Worm (Caenorhabditis elegans) whole organism, late embryonic: ENCODE measurements around the gene smc-5.

ENCODE experiments used
- C08G9.2 ChIP-seq: sonication (generic microtip); optimal IDR thresholded peaks from 2 replicates; lab custom pipeline; 2016; ENCODE audit warnings: mild to moderate bottlenecking, missing genetic modification characterization, moderate library complexity, missing compliant biosample characterization
- F13H6.1 ChIP-seq: sonication (generic microtip); optimal IDR thresholded peaks from 2 replicates; lab custom pipeline; 2016; ENCODE audit warnings: missing genetic modification characterization, missing compliant biosample characterization
- K02D7.2 ChIP-seq: sonication (generic microtip); optimal IDR thresholded peaks from 2 replicates; lab custom pipeline; 2017; ENCODE audit warnings: mild to moderate bottlenecking, missing genetic modification characterization, missing compliant biosample characterization
- Y22D7AL.16 ChIP-seq: sonication (generic microtip); optimal IDR thresholded peaks from 2 replicates; lab custom pipeline; 2016; ENCODE audit warnings: missing genetic modification characterization, missing compliant biosample characterization
- ahr-1 ChIP-seq: sonication (generic microtip); optimal IDR thresholded peaks from 2 replicates; lab custom pipeline; 2016; ENCODE audit warnings: missing genetic modification characterization, missing compliant biosample characterization
- ama-1 ChIP-seq: fragments of 150-350 bp; optimal IDR thresholded peaks from 2 replicates; lab custom pipeline; 2014
- ceh-14 ChIP-seq: sonication (generic microtip); optimal IDR thresholded peaks from 2 replicates; lab custom pipeline; 2016; ENCODE audit warnings: missing genotype, missing genetic modification characterization, missing compliant biosample characterization
- ceh-18 ChIP-seq: sonication (generic microtip); optimal IDR thresholded peaks from 2 replicates; lab custom pipeline; 2016; ENCODE audit warnings: missing genetic modification characterization, missing compliant biosample characterization
- ceh-2 ChIP-seq: sonication (generic microtip); optimal IDR thresholded peaks from 2 replicates; lab custom pipeline; 2016; ENCODE audit warnings: missing genotype, missing genetic modification characterization, missing compliant biosample characterization
- ceh-24 ChIP-seq: sonication (generic microtip); optimal IDR thresholded peaks from 2 replicates; lab custom pipeline; 2016; ENCODE audit warnings: mild to moderate bottlenecking, missing genetic modification characterization, missing compliant biosample characterization
- ceh-30 ChIP-seq: fragments of 150-350 bp; optimal IDR thresholded peaks from 2 replicates; lab custom pipeline; 2014; ENCODE audit warnings: missing biosample characterization, missing genetic modification characterization
- ceh-34 ChIP-seq: sonication (generic microtip); optimal IDR thresholded peaks from 2 replicates; lab custom pipeline; 2016; ENCODE audit warnings: mild to moderate bottlenecking, missing genetic modification characterization, missing compliant biosample characterization
- ceh-45 ChIP-seq: fragments of 200-800 bp; sonication (Bioruptor generic); IDR thresholded peaks from 2 replicates; pipeline ENCODE4 v1.3.6; 2022; ENCODE audit warnings: missing genetic modification reagents, missing genetic modification characterization, missing compliant biosample characterization
- ceh-48 ChIP-seq: sonication (generic microtip); optimal IDR thresholded peaks from 2 replicates; lab custom pipeline; 2016; ENCODE audit warnings: missing genetic modification characterization, inconsistent platforms, missing compliant biosample characterization
- ceh-9 ChIP-seq: sonication (generic microtip); optimal IDR thresholded peaks from 2 replicates; lab custom pipeline; 2016; ENCODE audit warnings: mild to moderate bottlenecking, missing genetic modification characterization, inconsistent platforms, missing compliant biosample characterization
- che-1 ChIP-seq: sonication (generic microtip); optimal IDR thresholded peaks from 2 replicates; lab custom pipeline; 2016; ENCODE audit warnings: mild to moderate bottlenecking, missing genetic modification characterization, missing compliant biosample characterization
- dmd-4 ChIP-seq: sonication (generic microtip); optimal IDR thresholded peaks from 2 replicates; lab custom pipeline; 2016; ENCODE audit warnings: borderline replicate concordance, missing genetic modification characterization, missing compliant biosample characterization
- dve-1 ChIP-seq: sonication (generic microtip); optimal IDR thresholded peaks from 2 replicates; lab custom pipeline; 2017; ENCODE audit warnings: antibody characterized with exemption, mild to moderate bottlenecking, missing genetic modification characterization, missing compliant biosample characterization
- elt-2 ChIP-seq: sonication (generic microtip); optimal IDR thresholded peaks from 2 replicates; lab custom pipeline; 2016; ENCODE audit warnings: missing genetic modification reagents, missing genetic modification characterization, missing compliant biosample characterization
- elt-4 ChIP-seq: sonication (generic microtip); optimal IDR thresholded peaks from 2 replicates; lab custom pipeline; 2016; ENCODE audit warnings: missing genetic modification characterization, missing compliant biosample characterization
- ets-4 ChIP-seq: sonication (generic microtip); optimal IDR thresholded peaks from 2 replicates; lab custom pipeline; 2016; ENCODE audit warnings: missing genetic modification characterization, missing compliant biosample characterization
- fax-1 ChIP-seq: sonication (generic microtip); optimal IDR thresholded peaks from 2 replicates; lab custom pipeline; 2016; ENCODE audit warnings: missing genotype, missing genetic modification characterization, missing compliant biosample characterization
- fkh-10 ChIP-seq: fragments of 150-350 bp; optimal IDR thresholded peaks from 2 replicates; lab custom pipeline; 2014; ENCODE audit warnings: missing biosample characterization, missing genetic modification reagents, missing genetic modification characterization
- gmeb-2 ChIP-seq: sonication (generic microtip); optimal IDR thresholded peaks from 2 replicates; lab custom pipeline; 2016; ENCODE audit warnings: missing genetic modification characterization, inconsistent platforms, missing compliant biosample characterization
- hlh-13 ChIP-seq: fragments of 200-800 bp; sonication (Bioruptor generic); optimal IDR thresholded peaks from 2 replicates; lab custom pipeline; 2018; ENCODE audit warnings: mild to moderate bottlenecking, missing genetic modification characterization, missing compliant biosample characterization
- hlh-30 ChIP-seq: sonication (generic microtip); optimal IDR thresholded peaks from 2 replicates; lab custom pipeline; 2017; ENCODE audit warnings: antibody characterized with exemption, missing genetic modification characterization, missing compliant biosample characterization; ENCODE audit not compliant: insufficient read depth
- hlh-6 ChIP-seq: sonication (generic microtip); optimal IDR thresholded peaks from 2 replicates; lab custom pipeline; 2016; ENCODE audit warnings: missing genotype, missing genetic modification characterization, missing compliant biosample characterization
- hlh-8 ChIP-seq: sonication (generic microtip); optimal IDR thresholded peaks from 2 replicates; lab custom pipeline; 2016; ENCODE audit warnings: missing genotype, missing genetic modification characterization, missing compliant biosample characterization
- lim-6 ChIP-seq: sonication (generic microtip); optimal IDR thresholded peaks from 2 replicates; lab custom pipeline; 2016; ENCODE audit warnings: missing genetic modification characterization, missing compliant biosample characterization
- lin-11 ChIP-seq: fragments of 200-800 bp; sonication (Bioruptor generic); optimal IDR thresholded peaks from 2 replicates; lab custom pipeline; 2018; ENCODE audit warnings: mild to moderate bottlenecking, missing genetic modification characterization, missing compliant biosample characterization
- mec-3 ChIP-seq: sonication (generic microtip); optimal IDR thresholded peaks from 2 replicates; lab custom pipeline; 2016; ENCODE audit warnings: borderline replicate concordance, missing genetic modification characterization, missing compliant biosample characterization
- nfya-1 ChIP-seq: sonication (generic microtip); optimal IDR thresholded peaks from 2 replicates; lab custom pipeline; 2017; ENCODE audit warnings: missing genetic modification characterization, mild to moderate bottlenecking, missing compliant biosample characterization, antibody characterized with exemption, moderate library complexity
- nhr-11 ChIP-seq: fragments of 150-350 bp; optimal IDR thresholded peaks from 2 replicates; lab custom pipeline; 2014; ENCODE audit warnings: missing biosample characterization, missing genetic modification characterization
- nhr-232 ChIP-seq: sonication (generic microtip); optimal IDR thresholded peaks from 2 replicates; lab custom pipeline; 2016; ENCODE audit warnings: missing genetic modification characterization, missing compliant biosample characterization
- npax-4 ChIP-seq: sonication (generic microtip); optimal IDR thresholded peaks from 2 replicates; lab custom pipeline; 2016; ENCODE audit warnings: missing genetic modification characterization, missing compliant biosample characterization
- odd-2 ChIP-seq: sonication (generic microtip); optimal IDR thresholded peaks from 2 replicates; lab custom pipeline; 2017; ENCODE audit warnings: antibody characterized with exemption, mild to moderate bottlenecking, missing genetic modification characterization, missing compliant biosample characterization
- pat-9 ChIP-seq: fragments of 200-800 bp; sonication (Bioruptor generic); optimal IDR thresholded peaks from 2 replicates; lab custom pipeline; 2018; ENCODE audit warnings: mild to moderate bottlenecking, missing genetic modification characterization, moderate library complexity, missing compliant biosample characterization
- pax-1 ChIP-seq: fragments of 150-350 bp; optimal IDR thresholded peaks from 2 replicates; lab custom pipeline; 2014; ENCODE audit warnings: missing biosample characterization, missing genetic modification characterization
- pha-2 ChIP-seq: sonication (generic microtip); optimal IDR thresholded peaks from 2 replicates; lab custom pipeline; 2017; ENCODE audit warnings: mild to moderate bottlenecking, missing genetic modification characterization, missing compliant biosample characterization
- pha-4 ChIP-seq: fragments of 150-350 bp; optimal IDR thresholded peaks from 2 replicates; lab custom pipeline; 2018; ENCODE audit warnings: missing biosample characterization, missing genetic modification reagents, missing genetic modification characterization
- pqm-1 ChIP-seq: sonication (generic microtip); optimal IDR thresholded peaks from 2 replicates; lab custom pipeline; 2016; ENCODE audit warnings: missing genetic modification characterization, missing compliant biosample characterization
- pros-1 ChIP-seq: fragments of 150-350 bp; optimal IDR thresholded peaks from 2 replicates; lab custom pipeline; 2014; ENCODE audit warnings: missing biosample characterization, missing genetic modification reagents, missing genetic modification characterization
- rnt-1 ChIP-seq: sonication (generic microtip); optimal IDR thresholded peaks from 2 replicates; lab custom pipeline; 2016; ENCODE audit warnings: missing genetic modification characterization, missing compliant biosample characterization
- sdc-2 ChIP-seq: sonication (generic microtip); optimal IDR thresholded peaks from 2 replicates; lab custom pipeline; 2016; ENCODE audit warnings: missing genotype, missing genetic modification characterization, missing compliant biosample characterization
- syd-9 ChIP-seq: sonication (generic microtip); optimal IDR thresholded peaks from 2 replicates; lab custom pipeline; 2016; ENCODE audit warnings: mild to moderate bottlenecking, missing genetic modification characterization, moderate library complexity, missing compliant biosample characterization
- tbx-7 ChIP-seq: sonication (generic microtip); optimal IDR thresholded peaks from 2 replicates; lab custom pipeline; 2016; ENCODE audit warnings: missing genotype, missing genetic modification characterization, missing compliant biosample characterization
- ttx-3 ChIP-seq: sonication (generic microtip); optimal IDR thresholded peaks from 2 replicates; lab custom pipeline; 2016; ENCODE audit warnings: missing genetic modification reagents, missing genetic modification characterization, missing compliant biosample characterization
- unc-55 ChIP-seq: sonication (generic microtip); optimal IDR thresholded peaks from 2 replicates; lab custom pipeline; 2017; ENCODE audit warnings: missing biosample characterization, missing genetic modification reagents, missing genetic modification characterization
- unc-86 ChIP-seq: sonication (generic microtip); optimal IDR thresholded peaks from 2 replicates; lab custom pipeline; 2016; ENCODE audit warnings: missing genetic modification characterization, missing compliant biosample characterization
- ztf-16 ChIP-seq: sonication (generic microtip); optimal IDR thresholded peaks from 2 replicates; lab custom pipeline; 2017; ENCODE audit warnings: missing genetic modification characterization, missing compliant biosample characterization

Gene smc-5

ce11 chrII:5103784-5104457 is 42.0 kb downstream of the smc-5 start, which contains the start of the genes C04G6.11 and mpk-2:
C04G6.11 (minus strand) TSS chrII:5103834.
mpk-2 (plus strand) TSS chrII:5104118.
- TF ChIP-seq nhr-11 (tag; lab: Kevin White, UChicago): no peak
- peak; percentile 70 for TF ChIP-seq elt-2

- TF ChIP-seq rnt-1 (tag; lab: Kevin White, UChicago) (peak; percentile 88), lin-11 (peak; percentile 94), unc-86 (tag; lab: Kevin White, UChicago) (peak; percentile 92), hlh-13 (GFP tag; lab: Kevin White, UChicago) (peak; percentile 95), tbx-7 (peak; percentile 75), fax-1 (tag; lab: Kevin White, UChicago) (peak; percentile 95), pqm-1 (tag; lab: Kevin White, UChicago) (peak; percentile 93), nfya-1 (tag; lab: Kevin White, UChicago) (peak; percentile 88), ceh-9 (tag; lab: Kevin White, UChicago) (peak; percentile 91), ttx-3 (tag; lab: Kevin White, UChicago) (peak; percentile 94), nhr-11 (tag; lab: Kevin White, UChicago) (no peak), pha-2 (peak; percentile 93), lim-6 (tag; lab: Kevin White, UChicago) (peak; percentile 94), che-1 (tag; lab: Kevin White, UChicago) (peak; percentile 96), ets-4 (peak; percentile 51), fkh-10 (GFP tag; lab: Kevin White, UChicago) (peak; percentile 79), hlh-30 (peak; percentile 75), ceh-2 (peak; percentile 86), C08G9.2 (tag; lab: Kevin White, UChicago) (peak; percentile 88), ama-1 (no peak), F13H6.1 (tag; lab: Kevin White, UChicago) (peak; percentile 92), unc-55 (no peak), dmd-4 (tag; lab: Kevin White, UChicago) (peak; percentile 96), hlh-8 (tag; lab: Kevin White, UChicago) (peak; percentile 95), ceh-48 (peak; percentile 89), ztf-16 (peak; percentile 96), syd-9 (tag; lab: Kevin White, UChicago) (peak; percentile 96), ceh-24 (tag; lab: Kevin White, UChicago) (peak; percentile 86), npax-4 (peak; percentile 92), pros-1 (tag; lab: Kevin White, UChicago) (peak; percentile 41), elt-4 (tag; lab: Kevin White, UChicago) (peak; percentile 93), elt-2 (peak; percentile 100), dve-1 (peak; percentile 93), ceh-18 (tag; lab: Kevin White, UChicago) (peak; percentile 90), hlh-6 (tag; lab: Kevin White, UChicago) (peak; percentile 98), pha-4 (tag; lab: Kevin White, UChicago) (no peak), ceh-30 (tag; lab: Kevin White, UChicago) (peak; percentile 74), K02D7.2 (tag; lab: Kevin White, UChicago) (peak; percentile 95), ahr-1 (tag; lab: Kevin White, UChicago) (peak; percentile 90), sdc-2 (tag; lab: Kevin White, UChicago) (peak; percentile 90), ceh-14 (tag; lab: Kevin White, UChicago) (peak; percentile 94), pax-1 (tag; lab: Kevin White, UChicago) (no peak), odd-2 (peak; percentile 72), nhr-232 (tag; lab: Kevin White, UChicago) (peak; percentile 97), ceh-45 (GFP tag; lab: Robert Waterston, UW) (peak; percentile 92), ceh-34 (tag; lab: Kevin White, UChicago) (peak; percentile 95), gmeb-2 (peak; percentile 98), pat-9 (peak; percentile 98), Y22D7AL.16 (tag; lab: Kevin White, UChicago) (peak; percentile 98), mec-3 (tag; lab: Kevin White, UChicago) (peak; percentile 87)
Observed at ce11 chrII:5105020-5105419, 43.1 kb downstream of the smc-5 start.
